Worm (Caenorhabditis elegans): Measurements from ENCODE around the gene C14A6.5.

The C14A6.5 gene

DNA sequence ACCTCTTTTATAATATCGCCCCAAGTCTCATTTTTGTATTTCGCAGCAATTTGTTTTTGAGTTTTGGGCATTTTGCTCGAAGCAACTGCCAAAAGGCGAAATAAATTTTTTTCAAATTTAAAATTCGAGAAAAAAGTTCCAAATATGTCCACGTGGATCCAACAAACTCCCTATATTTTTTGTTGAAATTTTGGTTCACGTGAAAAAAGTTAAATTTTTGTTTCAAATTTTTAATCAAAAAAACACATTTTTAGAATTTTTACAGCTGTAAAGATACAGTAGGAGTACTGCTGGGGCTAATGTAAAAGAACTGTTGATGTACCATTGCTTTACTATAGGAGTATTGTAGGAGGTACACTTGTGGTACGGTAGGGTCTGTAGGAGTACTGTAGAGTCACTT lies 2.5 kb upstream of the C14A6.5 start, which contains the start of gene C14A6.6:
C14A6.6 (minus strand) TSS at position 101 of the 400 bp plus-strand sequence.
- TF ChIP-seq dmd-4 (tag; optimal IDR thresholded peaks at IDR 0.05) (no peak), nhr-6 (tag; optimal IDR thresholded peaks at IDR 0.05) (no peak), ZK546.5 (tag; optimal IDR thresholded peaks at IDR 0.05) (no peak)

DNA sequence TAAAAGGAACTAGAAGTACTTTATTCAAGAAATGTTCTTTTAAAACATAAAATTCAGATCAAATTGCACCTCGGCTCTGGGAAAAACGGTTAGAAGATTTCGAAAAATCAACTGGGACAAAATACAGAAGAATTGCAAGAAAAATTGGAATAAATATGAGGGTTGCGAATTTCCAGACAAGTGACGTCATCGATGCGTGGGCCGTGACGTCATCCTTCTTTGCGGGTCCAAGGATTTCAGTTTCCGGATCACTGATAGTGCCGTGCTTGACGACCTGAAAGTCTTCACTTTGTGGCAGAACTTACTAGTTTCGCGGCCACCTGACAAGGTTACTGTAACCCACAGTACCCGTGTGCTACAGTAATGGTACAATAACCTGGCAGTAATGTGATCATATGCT lies 1.2 kb downstream of the C14A6.5 start:
- no peak for TF ChIP-seq mab-5 (tag; optimal IDR thresholded peaks at IDR 0.05)
- TF ChIP-seq fos-1 (tag; optimal IDR thresholded peaks at IDR 0.05): no peak
- no peak for TF ChIP-seq crh-2 (tag; optimal IDR thresholded peaks at IDR 0.05)
- TF ChIP-seq ztf-4 (tag; optimal IDR thresholded peaks at IDR 0.05): no peak
- no peak for TF ChIP-seq lin-39 (tag; optimal IDR thresholded peaks at IDR 0.05)
- no peak for TF ChIP-seq nhr-237 (tag; optimal IDR thresholded peaks at IDR 0.05)
- no peak for TF ChIP-seq sma-3 (GFP tag; optimal IDR thresholded peaks at IDR 0.05)
- no peak for TF ChIP-seq nhr-25 (tag; optimal IDR thresholded peaks at IDR 0.05)
- no peak for TF ChIP-seq nhr-77 (tag; optimal IDR thresholded peaks at IDR 0.05)
- no peak for TF ChIP-seq ceh-82 (tag; optimal IDR thresholded peaks at IDR 0.05)
- TF ChIP-seq gmeb-1 (tag; optimal IDR thresholded peaks at IDR 0.05): no peak

DNA sequence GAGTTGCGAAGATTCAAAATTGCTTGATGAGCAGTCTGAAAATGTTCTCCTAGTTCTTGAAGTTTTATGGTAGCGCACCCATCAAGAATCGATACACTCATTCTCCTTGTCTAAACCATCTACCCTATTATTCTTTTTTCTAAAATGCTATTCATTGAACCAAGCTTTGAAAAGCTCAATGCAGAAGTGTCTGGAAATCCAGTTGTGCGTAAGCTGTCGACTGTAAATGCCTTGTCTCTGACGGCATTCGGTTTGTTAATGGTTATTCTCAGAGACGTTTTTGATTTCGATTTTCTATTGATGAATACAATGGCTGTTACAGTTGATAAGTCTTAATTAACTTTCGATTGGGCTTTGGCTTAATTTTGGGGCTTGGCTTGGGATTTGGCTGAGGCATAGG lies 2.1 kb downstream of the C14A6.5 start, which contains the start of gene C14A6.12:
C14A6.12 (minus strand) TSS at position 101 of the 400 bp plus-strand sequence.
- TF ChIP-seq mdl-1 (tag; optimal IDR thresholded peaks at IDR 0.05) (no peak), ama-1 (optimal IDR thresholded peaks at IDR 0.05) (no peak), lin-13 (GFP tag; optimal IDR thresholded peaks at IDR 0.05) (no peak), zag-1 (tag; optimal IDR thresholded peaks at IDR 0.05) (no peak), nhr-77 (tag; optimal IDR thresholded peaks at IDR 0.05) (no peak), ZK546.5 (tag; optimal IDR thresholded peaks at IDR 0.05) (no peak), nhr-11 (tag; optimal IDR thresholded peaks at IDR 0.05) (no peak), aly-2 (tag; optimal IDR thresholded peaks at IDR 0.05) (no peak), alr-1 (tag; optimal IDR thresholded peaks at IDR 0.05) (no peak), nhr-23 (tag; optimal IDR thresholded peaks at IDR 0.05) (no peak), ceh-16 (tag; optimal IDR thresholded peaks at IDR 0.05) (no peak), ceh-82 (tag; optimal IDR thresholded peaks at IDR 0.05) (no peak)

DNA sequence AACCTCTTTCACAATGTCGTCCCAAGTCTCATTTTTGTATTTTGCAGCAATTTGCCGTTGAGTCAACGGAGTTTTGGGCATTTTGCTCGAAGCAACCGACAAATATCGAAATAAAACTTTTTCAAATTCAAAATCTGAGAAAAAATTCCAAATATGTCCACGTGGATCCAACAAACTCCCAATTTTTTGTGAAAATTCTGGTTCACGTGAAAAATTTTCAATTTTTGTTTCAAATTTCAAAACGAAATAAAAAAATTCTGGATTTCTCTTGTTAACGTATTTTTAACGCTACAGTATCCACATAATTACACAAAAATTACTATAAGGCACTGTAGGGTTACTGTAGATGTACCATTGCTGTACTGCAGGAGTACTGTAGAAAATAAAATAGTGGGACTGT lies 3.4 kb downstream of the C14A6.5 start, which contains the start of gene C14A6.13:
C14A6.13 (minus strand) TSS at position 101 of the 400 bp plus-strand sequence.
- TF ChIP-seq ceh-82 (tag; optimal IDR thresholded peaks at IDR 0.05) (no peak), peb-1 (tag; optimal IDR thresholded peaks at IDR 0.05) (no peak), Y55F3AM.14 (GFP tag; optimal IDR thresholded peaks at IDR 0.05) (no peak), dmd-4 (tag; optimal IDR thresholded peaks at IDR 0.05) (no peak), gmeb-1 (tag; optimal IDR thresholded peaks at IDR 0.05) (no peak), unc-62 (GFP tag; optimal IDR thresholded peaks at IDR 0.05) (no peak), mab-5 (tag; optimal IDR thresholded peaks at IDR 0.05) (no peak), aly-2 (tag; optimal IDR thresholded peaks at IDR 0.05) (no peak), C34F6.9 (tag; optimal IDR thresholded peaks at IDR 0.05) (no peak), mbf-1 (tag; optimal IDR thresholded peaks at IDR 0.05) (no peak), nhr-237 (tag; optimal IDR thresholded peaks at IDR 0.05) (no peak)

DNA sequence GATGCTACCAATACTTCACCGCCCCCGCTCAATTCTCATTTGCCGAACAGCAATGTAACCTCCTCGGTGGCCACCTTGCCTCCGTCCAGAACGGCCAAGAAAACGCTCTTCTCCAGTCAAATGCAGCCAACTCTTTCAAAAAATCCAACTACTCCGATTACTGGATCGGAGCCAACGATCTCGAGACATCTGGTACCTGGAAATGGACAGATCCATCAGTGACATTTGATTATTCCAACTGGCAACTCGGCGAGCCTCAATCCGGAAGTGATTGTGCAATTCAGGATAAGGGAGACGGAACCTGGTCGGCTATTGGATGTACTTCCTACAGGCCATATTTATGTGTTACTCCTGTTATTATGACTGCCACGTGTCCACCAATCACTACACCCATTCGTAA lies 6.5 kb downstream of the C14A6.5 start:
- TF ChIP-seq sma-9 (GFP tag; optimal IDR thresholded peaks at IDR 0.05) (no peak), sma-9 (tag; optimal IDR thresholded peaks at IDR 0.05) (no peak), alr-1 (tag; optimal IDR thresholded peaks at IDR 0.05) (no peak), lsy-2 (tag; optimal IDR thresholded peaks at IDR 0.05) (no peak), unc-39 (tag; optimal IDR thresholded peaks at IDR 0.05) (no peak), zag-1 (tag; optimal IDR thresholded peaks at IDR 0.05) (no peak), unc-62 (GFP tag; optimal IDR thresholded peaks at IDR 0.05) (no peak), ztf-11 (tag; optimal IDR thresholded peaks at IDR 0.05) (no peak), mdl-1 (tag; optimal IDR thresholded peaks at IDR 0.05) (no peak), nhr-237 (tag; optimal IDR thresholded peaks at IDR 0.05) (no peak), R02D3.7 (tag; optimal IDR thresholded peaks at IDR 0.05) (no peak), skn-1 (tag; optimal IDR thresholded peaks at IDR 0.05) (no peak), mab-5 (tag; optimal IDR thresholded peaks at IDR 0.05) (no peak)

DNA sequence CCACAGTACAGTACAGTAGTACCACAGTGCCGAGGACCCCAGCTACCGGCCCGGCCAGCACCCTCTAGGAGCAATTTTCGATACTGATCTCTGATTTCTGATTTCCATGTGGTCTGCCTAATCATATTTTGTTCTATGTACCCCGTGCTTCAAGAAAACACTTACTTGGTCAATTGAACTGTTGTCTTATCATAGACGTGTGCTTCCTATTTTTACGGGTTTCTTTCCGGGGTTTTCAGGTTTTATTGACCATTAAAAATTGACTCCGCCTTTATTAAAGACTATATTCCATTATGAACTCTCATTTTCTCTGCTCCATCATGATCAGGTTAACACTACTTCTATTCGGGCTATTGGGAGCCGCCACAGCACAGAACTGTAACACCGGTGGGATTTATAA lies 7.0 kb downstream of the C14A6.5 start, which contains the start of gene clec-48:
clec-48 (plus strand) TSS at position 320 of the 400 bp plus-strand sequence.
- TF ChIP-seq sma-9 (GFP tag; optimal IDR thresholded peaks at IDR 0.05) (peak; percentile 13), sma-9 (tag; optimal IDR thresholded peaks at IDR 0.05) (no peak), nhr-23 (tag; optimal IDR thresholded peaks at IDR 0.05) (no peak)

Measured in whole organism, L2 larva.